Fruit fly (Drosophila melanogaster): Measurements from ENCODE around the gene CG32026.

DNA sequence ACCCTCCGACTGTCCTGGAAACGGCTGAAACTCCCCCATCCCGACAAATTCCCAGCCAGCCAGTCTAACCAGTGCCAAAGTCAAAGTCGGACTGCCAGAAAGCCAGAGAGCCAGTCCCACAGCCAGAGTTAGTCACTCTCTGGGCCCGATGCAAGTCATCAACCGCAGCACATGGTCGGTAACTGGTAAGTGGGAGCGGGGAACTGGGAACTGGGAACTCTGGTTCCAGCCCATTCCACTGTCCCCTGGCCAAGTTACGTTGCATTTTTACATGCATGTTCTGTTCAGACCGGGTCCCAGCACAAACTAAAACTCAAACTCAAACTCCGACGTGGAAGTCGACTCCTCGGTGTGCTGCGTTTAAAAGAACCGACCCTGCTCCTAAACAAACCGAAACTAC is 2.9 kb downstream of the CG32026 start:
- TF ChIP-seq h (optimal IDR thresholded peaks at IDR 0.05) (no peak), Sin3A (optimal IDR thresholded peaks at IDR 0.05) (no peak), ttk (optimal IDR thresholded peaks at IDR 0.05) (no peak), psq (optimal IDR thresholded peaks at IDR 0.05) (no peak)
